Worm (Caenorhabditis elegans) whole organism, L2 larva: ENCODE results near the gene C55C3.6.

ENCODE experiments used
- C34F6.9 ChIP-seq: fragments of 150-350 bp; optimal IDR thresholded peaks from 2 replicates; lab custom pipeline; 2014; ENCODE audit warnings: missing biosample characterization, missing genetic modification characterization
- F13H6.1 ChIP-seq: sonication (generic microtip); optimal IDR thresholded peaks from 2 replicates; lab custom pipeline; 2016; ENCODE audit warnings: missing genetic modification characterization, missing compliant biosample characterization
- R02D3.7 ChIP-seq: fragments of 150-350 bp; optimal IDR thresholded peaks from 2 replicates; lab custom pipeline; 2014; ENCODE audit warnings: missing biosample characterization, missing genetic modification characterization
- aly-2 ChIP-seq: fragments of 150-350 bp; optimal IDR thresholded peaks from 2 replicates; lab custom pipeline; 2014; ENCODE audit warnings: missing biosample characterization, missing genetic modification characterization
- ama-1 ChIP-seq: fragments of 150-350 bp; optimal IDR thresholded peaks from 2 replicates; lab custom pipeline; 2018; ENCODE audit warnings: inconsistent platforms
- blmp-1 ChIP-seq: sonication (generic microtip); optimal IDR thresholded peaks from 2 replicates; lab custom pipeline; 2017; ENCODE audit warnings: missing genetic modification characterization, mild to moderate bottlenecking, missing compliant biosample characterization, antibody characterized with exemption, moderate library complexity; ENCODE audit not compliant: insufficient read depth
- ceh-16 ChIP-seq: fragments of 150-350 bp; optimal IDR thresholded peaks from 2 replicates; lab custom pipeline; 2014; ENCODE audit warnings: missing biosample characterization, missing genetic modification characterization
- crh-2 ChIP-seq: sonication (generic microtip); optimal IDR thresholded peaks from 2 replicates; lab custom pipeline; 2017; ENCODE audit warnings: missing biosample characterization, missing genetic modification characterization
- elt-1 ChIP-seq: fragments of 150-350 bp; optimal IDR thresholded peaks from 2 replicates; lab custom pipeline; 2014; ENCODE audit warnings: missing biosample characterization, missing genetic modification characterization
- elt-3 ChIP-seq: sonication (generic microtip); optimal IDR thresholded peaks from 2 replicates; lab custom pipeline; 2017; ENCODE audit warnings: missing biosample characterization, missing genetic modification characterization
- fos-1 ChIP-seq: fragments of 150-350 bp; optimal IDR thresholded peaks from 2 replicates; lab custom pipeline; 2014; ENCODE audit warnings: missing biosample characterization, missing genetic modification characterization
- gmeb-1 ChIP-seq: fragments of 150-350 bp; optimal IDR thresholded peaks from 2 replicates; lab custom pipeline; 2014; ENCODE audit warnings: missing biosample characterization, missing genetic modification characterization
- lin-11 ChIP-seq: fragments of 150-350 bp; sonication (generic microtip); optimal IDR thresholded peaks from 2 replicates; lab custom pipeline; 2014; ENCODE audit warnings: missing biosample characterization, missing genetic modification characterization, inconsistent platforms, mixed read lengths
- lin-13 ChIP-seq: fragments of 150-350 bp; optimal IDR thresholded peaks from 2 replicates; lab custom pipeline; 2014; ENCODE audit warnings: missing biosample characterization, missing genetic modification reagents, missing genetic modification characterization
- lin-39 ChIP-seq: fragments of 150-350 bp; optimal IDR thresholded peaks from 2 replicates; lab custom pipeline; 2014; ENCODE audit warnings: missing biosample characterization, missing genetic modification reagents, missing genetic modification characterization
- lsy-2 ChIP-seq, 2 experiments: fragments of 150-350 bp in 1 of 2; sonication (generic microtip) in 1 of 2; optimal IDR thresholded peaks; 2 replicates each; lab custom pipeline; 2014 to 2017; ENCODE audit warnings: missing biosample characterization in 2 of 2, missing genetic modification characterization in 2 of 2
- mbf-1 ChIP-seq: sonication (generic microtip); optimal IDR thresholded peaks from 2 replicates; lab custom pipeline; 2017; ENCODE audit warnings: missing biosample characterization, missing genetic modification characterization
- nhr-11 ChIP-seq: fragments of 150-350 bp; optimal IDR thresholded peaks from 2 replicates; lab custom pipeline; 2014; ENCODE audit warnings: missing biosample characterization, missing genetic modification characterization
- nhr-12 ChIP-seq: fragments of 150-350 bp; optimal IDR thresholded peaks from 2 replicates; lab custom pipeline; 2014; ENCODE audit warnings: missing biosample characterization, missing genetic modification characterization
- nhr-129 ChIP-seq: fragments of 150-350 bp; optimal IDR thresholded peaks from 2 replicates; lab custom pipeline; 2014; ENCODE audit warnings: missing biosample characterization, missing genetic modification characterization
- nhr-21 ChIP-seq: fragments of 150-350 bp; optimal IDR thresholded peaks from 2 replicates; lab custom pipeline; 2014; ENCODE audit warnings: missing biosample characterization, missing genetic modification characterization
- nhr-25 ChIP-seq: fragments of 150-350 bp; sonication (generic microtip); optimal IDR thresholded peaks from 3 replicates; lab custom pipeline; 2014; ENCODE audit warnings: missing biosample characterization, missing genetic modification characterization
- nhr-6 ChIP-seq: fragments of 150-350 bp; optimal IDR thresholded peaks from 2 replicates; lab custom pipeline; 2014; ENCODE audit warnings: missing biosample characterization, missing genetic modification characterization
- nhr-77 ChIP-seq: fragments of 150-350 bp; optimal IDR thresholded peaks from 2 replicates; lab custom pipeline; 2014; ENCODE audit warnings: missing biosample characterization, missing genetic modification characterization
- sem-4 ChIP-seq: fragments of 150-350 bp; optimal IDR thresholded peaks from 2 replicates; lab custom pipeline; 2014; ENCODE audit warnings: missing biosample characterization, missing genetic modification reagents, missing genetic modification characterization
- skn-1 ChIP-seq: sonication (generic microtip); optimal IDR thresholded peaks from 2 replicates; lab custom pipeline; 2017; ENCODE audit warnings: missing biosample characterization, missing genetic modification characterization
- sma-3 ChIP-seq: sonication (generic microtip); optimal IDR thresholded peaks from 2 replicates; lab custom pipeline; 2016; ENCODE audit warnings: missing genetic modification reagents, missing genetic modification characterization, missing compliant biosample characterization
- sma-9 ChIP-seq, 2 experiments: fragments of 150-350 bp in 1 of 2; sonication (generic microtip) in 1 of 2; optimal IDR thresholded peaks; 2 replicates each; lab custom pipeline; 2014 to 2016; ENCODE audit warnings: missing genetic modification characterization in 2 of 2, mild to moderate bottlenecking in 1 of 2, missing biosample characterization in 1 of 2, missing compliant biosample characterization in 1 of 2, missing genetic modification reagents in 1 of 2, moderate library complexity in 1 of 2
- unc-39 ChIP-seq: fragments of 150-350 bp; optimal IDR thresholded peaks from 2 replicates; lab custom pipeline; 2014; ENCODE audit warnings: missing biosample characterization, missing genetic modification characterization
- unc-55 ChIP-seq: fragments of 150-350 bp; sonication (generic microtip); optimal IDR thresholded peaks from 3 replicates; lab custom pipeline; 2014; ENCODE audit warnings: missing biosample characterization, missing genetic modification reagents, missing genetic modification characterization
- unc-62 ChIP-seq: fragments of 150-350 bp; optimal IDR thresholded peaks from 2 replicates; lab custom pipeline; 2014; ENCODE audit warnings: missing biosample characterization, missing genetic modification reagents, missing genetic modification characterization
- zag-1 ChIP-seq: fragments of 150-350 bp; optimal IDR thresholded peaks from 2 replicates; lab custom pipeline; 2014; ENCODE audit warnings: missing biosample characterization, missing genetic modification characterization
- ztf-4 ChIP-seq: fragments of 150-350 bp; optimal IDR thresholded peaks from 2 replicates; lab custom pipeline; 2014; ENCODE audit warnings: missing biosample characterization, missing genetic modification characterization

The C55C3.6 gene

ce11 chrIV:5666115-5667028, 16.6 kb upstream of the C55C3.6 start:
- peak; percentile 82 for TF ChIP-seq skn-1 (tag; lab: Kevin White, UChicago)
- TF ChIP-seq crh-2 (tag; lab: Kevin White, UChicago): peak; percentile 58
- peak; percentile 19 for TF ChIP-seq nhr-129 (tag; lab: Kevin White, UChicago)
- no peak for TF ChIP-seq nhr-25 (tag; lab: Kevin White, UChicago)
- peak; percentile 56 for TF ChIP-seq fos-1
- TF ChIP-seq, all 48 proteins: peak for 4

- TF ChIP-seq ceh-16 (tag; lab: Kevin White, UChicago) (no peak), fos-1 (peak; percentile 50), sma-3 (GFP tag; lab: Kevin White, UChicago) (peak; percentile 7), unc-55 (GFP tag; lab: Kevin White, UChicago) (peak; percentile 14), nhr-12 (tag; lab: Kevin White, UChicago) (no peak), crh-2 (tag; lab: Kevin White, UChicago) (peak; percentile 10), elt-3 (no peak), unc-39 (tag; lab: Kevin White, UChicago) (no peak), nhr-129 (tag; lab: Kevin White, UChicago) (peak; percentile 21), C34F6.9 (tag; lab: Kevin White, UChicago) (peak; percentile 52), mbf-1 (tag; lab: Kevin White, UChicago) (no peak), sma-9 (GFP tag; optimal IDR thresholded peaks at IDR 0.05; lab: Kevin White, UChicago) (peak; percentile 49), sma-9 (tag; optimal IDR thresholded peaks at IDR 0.05; lab: Kevin White, UChicago) (no peak), skn-1 (tag; lab: Kevin White, UChicago) (peak; percentile 88), zag-1 (tag; lab: Kevin White, UChicago) (peak; percentile 3), F13H6.1 (tag; lab: Kevin White, UChicago) (peak; percentile 15), ama-1 (lab: Kevin White, UChicago) (no peak), lsy-2 (tag; optimal IDR thresholded peaks at IDR 0.05; lab: Kevin White, UChicago) (peak in 1 of 2 experiments; percentile 44)
- TF ChIP-seq, all 48 proteins: peak for 11
Observed at ce11 chrIV:5667191-5667590, 15.8 kb upstream of the C55C3.6 start.

ce11 chrIV:5669459-5669858, 13.5 kb upstream of the C55C3.6 start, which contains the start of gene T19E7.6:
Gene T19E7.6, minus strand, starts transcription at chrIV:5669503.
- TF ChIP-seq ama-1 (lab: Kevin White, UChicago) (no peak), unc-62 (GFP tag; lab: Kevin White, UChicago) (no peak), fos-1 (peak; percentile 33), nhr-6 (tag; lab: Kevin White, UChicago) (no peak)

ce11 chrIV:5671325-5671724, 11.7 kb upstream of the C55C3.6 start:
- TF ChIP-seq F13H6.1 (tag; lab: Kevin White, UChicago) (peak; percentile 62), nhr-12 (tag; lab: Kevin White, UChicago) (no peak), lin-39 (tag; lab: Kevin White, UChicago) (no peak), nhr-6 (tag; lab: Kevin White, UChicago) (no peak), nhr-21 (tag; lab: Kevin White, UChicago) (no peak)

- no peak for TF ChIP-seq aly-2 (tag; lab: Kevin White, UChicago)
- TF ChIP-seq lin-13 (GFP tag; lab: Kevin White, UChicago): no peak
- no peak for TF ChIP-seq nhr-12 (tag; lab: Kevin White, UChicago)
- no peak for TF ChIP-seq R02D3.7
- no peak for TF ChIP-seq nhr-77 (tag; lab: Kevin White, UChicago)
- TF ChIP-seq nhr-11 (tag; lab: Kevin White, UChicago): no peak
- TF ChIP-seq lin-11 (tag; lab: Kevin White, UChicago): no peak
- no peak for TF ChIP-seq elt-1 (tag; lab: Kevin White, UChicago)
- no peak for TF ChIP-seq gmeb-1 (tag; lab: Kevin White, UChicago)
- no peak for TF ChIP-seq fos-1
- no peak for TF ChIP-seq ztf-4 (tag; lab: Kevin White, UChicago)
- TF ChIP-seq sma-3 (GFP tag; lab: Kevin White, UChicago): no peak
- TF ChIP-seq blmp-1 (tag; lab: Kevin White, UChicago): no peak
- TF ChIP-seq sem-4 (tag; lab: Kevin White, UChicago): no peak
- no peak for TF ChIP-seq nhr-6 (tag; lab: Kevin White, UChicago)
Observed at ce11 chrIV:5674435-5674834, 8.5 kb upstream of the C55C3.6 start, which contains the start of gene srd-5. Gene srd-5, minus strand, starts transcription at chrIV:5674535.
